Worm (Caenorhabditis elegans): ENCODE results near the gene ZK180.8.

ZK180.8 gene

ce11 chrIV:4511259-4511890 is at the start of gene ZK180.8, which contains the start of gene rfth-1:
ZK180.8 (minus strand) TSS chrIV:4511724.
rfth-1 (minus strand) TSS chrIV:4511309.
- TF ChIP-seq him-1 (tag; optimal IDR thresholded peaks at IDR 0.05) (no peak), W03F9.2 (tag; optimal IDR thresholded peaks at IDR 0.05) (no peak), dao-5 (tag; optimal IDR thresholded peaks at IDR 0.05) (no peak)

ce11 chrIV:4559160-4559559 is 47.6 kb upstream of the ZK180.8 start:
- TF ChIP-seq W03F9.2 (tag; optimal IDR thresholded peaks at IDR 0.05) (no peak), dao-5 (tag; optimal IDR thresholded peaks at IDR 0.05) (no peak), him-1 (tag; optimal IDR thresholded peaks at IDR 0.05) (no peak)

- TF ChIP-seq W03F9.2 (tag; optimal IDR thresholded peaks at IDR 0.05): no peak
- no peak for TF ChIP-seq dao-5 (tag; optimal IDR thresholded peaks at IDR 0.05)
- TF ChIP-seq him-1 (tag; optimal IDR thresholded peaks at IDR 0.05): no peak
Observed at ce11 chrIV:4557731-4558130, 46.2 kb upstream of the ZK180.8 start.

- TF ChIP-seq W03F9.2 (tag; optimal IDR thresholded peaks at IDR 0.05) (no peak), him-1 (tag; optimal IDR thresholded peaks at IDR 0.05) (no peak), dao-5 (tag; optimal IDR thresholded peaks at IDR 0.05) (no peak)
Observed at ce11 chrIV:4557130-4557529, 45.6 kb upstream of the ZK180.8 start.

DNA sequence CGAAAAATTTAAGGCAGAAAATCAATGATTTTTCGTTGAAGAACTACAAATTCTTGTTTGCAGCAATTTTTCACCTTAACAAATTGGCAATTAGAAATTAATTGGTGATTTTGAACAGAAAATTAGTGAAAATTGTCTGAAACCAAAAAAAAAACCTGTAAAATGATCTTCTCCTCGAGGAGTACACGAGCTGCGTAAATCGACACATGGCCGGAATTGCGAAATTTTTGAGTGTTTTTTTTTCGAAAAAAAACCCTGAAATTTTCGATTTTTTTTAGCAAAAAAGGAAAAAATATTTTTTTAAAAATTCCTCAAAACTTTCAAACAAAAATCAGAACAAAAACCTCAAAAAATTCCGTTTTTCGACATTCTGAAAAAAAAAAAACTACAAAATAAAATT is 40.0 kb upstream of the ZK180.8 start:
- TF ChIP-seq dao-5 (tag; optimal IDR thresholded peaks at IDR 0.05) (no peak), W03F9.2 (tag; optimal IDR thresholded peaks at IDR 0.05) (no peak), him-1 (tag; optimal IDR thresholded peaks at IDR 0.05) (no peak)

- TF ChIP-seq him-1 (tag; optimal IDR thresholded peaks at IDR 0.05) (no peak), dao-5 (tag; optimal IDR thresholded peaks at IDR 0.05) (no peak), W03F9.2 (tag; optimal IDR thresholded peaks at IDR 0.05) (no peak)
Observed at ce11 chrIV:4548253-4548652, 36.7 kb upstream of the ZK180.8 start, which contains the start of gene ZK185.1. ZK185.1 (plus strand) TSS chrIV:4548553.

DNA sequence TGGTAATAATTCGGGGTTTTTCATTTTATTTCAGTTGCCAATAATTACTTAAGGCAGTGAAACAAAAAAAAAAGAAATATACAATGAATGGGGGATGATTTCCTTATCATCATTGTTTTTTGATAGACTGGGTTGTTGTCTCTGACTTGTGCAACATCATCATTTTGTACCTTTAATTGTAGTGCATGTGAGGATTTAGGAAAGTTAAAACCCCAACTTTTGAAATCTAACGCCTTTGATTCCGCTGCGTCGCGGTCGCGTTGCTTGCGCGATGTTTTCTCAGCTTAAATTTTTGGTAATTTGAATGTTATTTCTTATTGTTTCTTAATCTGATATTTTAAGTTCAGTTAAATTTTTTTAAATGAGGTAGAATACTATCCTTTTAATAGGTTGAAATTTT is 34.3 kb upstream of the ZK180.8 start, which contains the start of gene ZK185.5:
Gene ZK185.5 (minus strand): TSS at position 101 of the 400 bp plus-strand sequence.
- TF ChIP-seq him-1 (tag; optimal IDR thresholded peaks at IDR 0.05): no peak
- TF ChIP-seq dao-5 (tag; optimal IDR thresholded peaks at IDR 0.05): no peak
- TF ChIP-seq W03F9.2 (tag; optimal IDR thresholded peaks at IDR 0.05): no peak

- TF ChIP-seq W03F9.2 (tag; optimal IDR thresholded peaks at IDR 0.05) (peak; percentile 5), him-1 (tag; optimal IDR thresholded peaks at IDR 0.05) (no peak)
Observed at ce11 chrIV:4544215-4544614, 32.7 kb upstream of the ZK180.8 start.

DNA sequence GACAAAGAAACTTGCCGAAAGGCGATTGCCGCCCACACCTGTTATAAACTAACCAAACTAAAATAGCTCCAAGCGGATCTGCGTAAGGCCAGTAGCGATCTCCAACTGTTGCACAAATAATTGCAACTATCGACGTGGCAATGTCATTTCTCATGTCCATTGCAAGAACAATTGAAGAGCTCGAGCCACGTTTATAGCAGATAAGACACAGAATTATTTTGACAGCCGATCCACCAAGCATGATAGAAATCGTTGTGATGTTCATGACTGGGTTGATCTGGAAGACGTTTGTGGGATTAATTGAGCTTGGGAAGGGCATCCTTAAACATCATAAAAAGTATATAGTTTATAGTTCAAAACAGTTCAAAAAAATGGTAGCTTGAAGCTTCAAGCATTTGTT is 31.4 kb upstream of the ZK180.8 start:
- TF ChIP-seq him-1 (tag; optimal IDR thresholded peaks at IDR 0.05) (no peak), W03F9.2 (tag; optimal IDR thresholded peaks at IDR 0.05) (no peak), dao-5 (tag; optimal IDR thresholded peaks at IDR 0.05) (no peak)

DNA sequence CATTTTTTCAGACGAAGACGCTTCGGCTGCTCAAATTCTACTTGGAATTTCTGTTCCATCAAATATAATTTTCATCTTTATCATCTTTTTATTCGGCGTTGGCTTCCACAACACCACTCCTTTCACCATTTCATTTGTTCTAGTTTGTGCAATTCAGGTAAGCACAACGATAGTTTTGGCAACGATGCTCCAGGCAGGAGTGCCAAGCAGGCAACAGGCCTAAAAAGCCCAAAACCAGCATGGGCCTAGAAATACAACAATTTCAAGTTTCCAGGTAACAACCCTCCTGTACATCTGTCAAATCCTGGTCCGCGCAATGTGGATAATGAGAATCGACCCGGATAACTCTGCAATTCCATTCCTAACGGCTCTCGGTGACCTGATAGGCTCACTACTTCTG is 29.7 kb upstream of the ZK180.8 start:
- no peak for TF ChIP-seq dao-5 (tag; optimal IDR thresholded peaks at IDR 0.05)
- TF ChIP-seq him-1 (tag; optimal IDR thresholded peaks at IDR 0.05): no peak
- no peak for TF ChIP-seq W03F9.2 (tag; optimal IDR thresholded peaks at IDR 0.05)

- no peak for TF ChIP-seq him-1 (tag; optimal IDR thresholded peaks at IDR 0.05)
- TF ChIP-seq W03F9.2 (tag; optimal IDR thresholded peaks at IDR 0.05): no peak
- no peak for TF ChIP-seq dao-5 (tag; optimal IDR thresholded peaks at IDR 0.05)
Observed at ce11 chrIV:4538672-4539071, 27.1 kb upstream of the ZK180.8 start.

DNA sequence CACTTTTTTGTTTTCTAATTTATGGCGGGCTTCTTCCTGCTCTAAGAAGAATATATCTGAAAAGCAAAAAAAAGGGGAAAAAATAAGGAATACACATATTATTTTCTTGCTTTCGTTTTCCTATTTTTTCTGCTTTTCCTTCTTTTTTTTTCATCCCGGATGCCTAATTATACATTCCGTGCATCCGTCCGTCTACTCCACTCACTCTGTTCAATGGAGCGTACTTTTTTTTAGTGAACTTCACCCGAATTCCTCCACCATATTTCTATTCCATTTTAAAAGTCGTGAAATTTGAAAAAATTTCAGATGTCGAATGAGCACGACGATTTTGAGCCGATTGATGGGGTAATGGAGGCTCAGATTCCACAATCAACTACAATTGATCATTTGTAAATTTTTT is 24.7 kb upstream of the ZK180.8 start, which contains the start of gene ZK185.2:
Gene ZK185.2 (plus strand): TSS at position 301 of the 400 bp plus-strand sequence.
- TF ChIP-seq him-1 (tag; optimal IDR thresholded peaks at IDR 0.05): no peak
- TF ChIP-seq dao-5 (tag; optimal IDR thresholded peaks at IDR 0.05): no peak
- no peak for TF ChIP-seq W03F9.2 (tag; optimal IDR thresholded peaks at IDR 0.05)

ce11 chrIV:4533025-4533424 is 21.5 kb upstream of the ZK180.8 start, which contains the start of gene ZK185.4:
ZK185.4 (minus strand) TSS chrIV:4533125.
- TF ChIP-seq him-1 (tag; optimal IDR thresholded peaks at IDR 0.05) (no peak), W03F9.2 (tag; optimal IDR thresholded peaks at IDR 0.05) (no peak), dao-5 (tag; optimal IDR thresholded peaks at IDR 0.05) (no peak)

- no peak for TF ChIP-seq dao-5 (tag; optimal IDR thresholded peaks at IDR 0.05)
- TF ChIP-seq him-1 (tag; optimal IDR thresholded peaks at IDR 0.05): no peak
- no peak for TF ChIP-seq W03F9.2 (tag; optimal IDR thresholded peaks at IDR 0.05)
Observed at ce11 chrIV:4530170-4530569, 18.6 kb upstream of the ZK180.8 start, which contains the start of gene ZK185.3. ZK185.3 (minus strand) TSS chrIV:4530432.

- TF ChIP-seq dao-5 (tag; optimal IDR thresholded peaks at IDR 0.05) (no peak), him-1 (tag; optimal IDR thresholded peaks at IDR 0.05) (no peak), W03F9.2 (tag; optimal IDR thresholded peaks at IDR 0.05) (no peak)
Observed at ce11 chrIV:4526724-4527123, 15.2 kb upstream of the ZK180.8 start.

Measured in whole organism, L4/young adult.